Worm (Caenorhabditis elegans): ENCODE measurements around the gene txt-2.

txt-2 gene

ce11 chrV:260334-260733 is 20.0 kb upstream of the txt-2 start:
- no peak for TF ChIP-seq tra-4 (tag; optimal IDR thresholded peaks at IDR 0.05)
- TF ChIP-seq tbx-11 (GFP tag; IDR thresholded peaks at IDR 0.05): 0 out of 2 replicates have a peak, but pooled peaks have one; percentile 28

ce11 chrV:258730-259129 is 18.4 kb upstream of the txt-2 start, which contains the start of gene nhr-204:
Gene nhr-204, minus strand, starts transcription at chrV:258830.
- TF ChIP-seq tbx-37 (GFP tag; conservative IDR thresholded peaks at IDR 0.05) (no peak), ceh-13 (GFP tag; optimal IDR thresholded peaks at IDR 0.05) (no peak), flt-1 (GFP tag; IDR thresholded peaks at IDR 0.05) (no peak), ama-1 (optimal IDR thresholded peaks at IDR 0.05) (no peak), F13C5.2 (tag; optimal IDR thresholded peaks at IDR 0.05) (no peak), tbx-11 (GFP tag; IDR thresholded peaks at IDR 0.05) (no peak), tra-4 (tag; optimal IDR thresholded peaks at IDR 0.05) (no peak), ets-7 (tag; optimal IDR thresholded peaks at IDR 0.05) (no peak), pes-1 (GFP tag; IDR thresholded peaks at IDR 0.05) (no peak), ceh-36 (tag; optimal IDR thresholded peaks at IDR 0.05) (no peak), B0310.2 (tag; optimal IDR thresholded peaks at IDR 0.05) (no peak), hmg-4 (GFP tag; optimal IDR thresholded peaks at IDR 0.05) (no peak), aly-1 (tag; optimal IDR thresholded peaks at IDR 0.05) (no peak), hnd-1 (tag; optimal IDR thresholded peaks at IDR 0.05) (no peak), sea-1 (GFP tag; conservative IDR thresholded peaks at IDR 0.05) (no peak), hmbx-1 (tag; optimal IDR thresholded peaks at IDR 0.05) (no peak), scrt-1 (GFP tag; IDR thresholded peaks at IDR 0.05) (no peak)

- TF ChIP-seq hnd-1 (tag; optimal IDR thresholded peaks at IDR 0.05): no peak
- TF ChIP-seq scrt-1 (GFP tag; IDR thresholded peaks at IDR 0.05): no peak
- no peak for TF ChIP-seq flt-1 (GFP tag; IDR thresholded peaks at IDR 0.05)
- no peak for TF ChIP-seq aly-1 (tag; optimal IDR thresholded peaks at IDR 0.05)
- no peak for TF ChIP-seq ets-7 (tag; optimal IDR thresholded peaks at IDR 0.05)
- TF ChIP-seq tra-4 (tag; optimal IDR thresholded peaks at IDR 0.05): no peak
- TF ChIP-seq ceh-36 (tag; optimal IDR thresholded peaks at IDR 0.05): no peak
- TF ChIP-seq ceh-13 (GFP tag; optimal IDR thresholded peaks at IDR 0.05): no peak
- no peak for TF ChIP-seq hmbx-1 (tag; optimal IDR thresholded peaks at IDR 0.05)
- TF ChIP-seq tbx-11 (GFP tag; IDR thresholded peaks at IDR 0.05): no peak
- no peak for TF ChIP-seq pes-1 (GFP tag; IDR thresholded peaks at IDR 0.05)
- TF ChIP-seq ama-1 (optimal IDR thresholded peaks at IDR 0.05): no peak
- no peak for TF ChIP-seq B0310.2 (tag; optimal IDR thresholded peaks at IDR 0.05)
- TF ChIP-seq sea-1 (GFP tag; conservative IDR thresholded peaks at IDR 0.05): no peak
- TF ChIP-seq tbx-37 (GFP tag; conservative IDR thresholded peaks at IDR 0.05): no peak
Measured at ce11 chrV:254591-254990, 14.3 kb upstream of the txt-2 start, which contains the start of gene str-121. Gene str-121, minus strand, starts transcription at chrV:254691.

ce11 chrV:251652-252051 is 11.4 kb upstream of the txt-2 start, which contains the start of gene oac-39:
Gene oac-39, minus strand, starts transcription at chrV:251752.
- TF ChIP-seq F13C5.2 (tag; optimal IDR thresholded peaks at IDR 0.05) (no peak), hmg-4 (GFP tag; optimal IDR thresholded peaks at IDR 0.05) (no peak), B0310.2 (tag; optimal IDR thresholded peaks at IDR 0.05) (no peak), ceh-13 (GFP tag; optimal IDR thresholded peaks at IDR 0.05) (no peak), tbx-11 (GFP tag; IDR thresholded peaks at IDR 0.05) (no peak), hmbx-1 (tag; optimal IDR thresholded peaks at IDR 0.05) (no peak), aly-1 (tag; optimal IDR thresholded peaks at IDR 0.05) (no peak), hnd-1 (tag; optimal IDR thresholded peaks at IDR 0.05) (no peak), pes-1 (GFP tag; IDR thresholded peaks at IDR 0.05) (no peak), sea-1 (GFP tag; conservative IDR thresholded peaks at IDR 0.05) (no peak)

ce11 chrV:248636-249035 is 8.3 kb upstream of the txt-2 start:
- TF ChIP-seq sea-1 (GFP tag; conservative IDR thresholded peaks at IDR 0.05): no peak
- TF ChIP-seq ceh-36 (tag; optimal IDR thresholded peaks at IDR 0.05): peak; percentile 55

ce11 chrV:247576-247975 is 7.3 kb upstream of the txt-2 start:
- no peak for TF ChIP-seq tra-4 (tag; optimal IDR thresholded peaks at IDR 0.05)
- no peak for TF ChIP-seq tbx-37 (GFP tag; conservative IDR thresholded peaks at IDR 0.05)
- TF ChIP-seq F13C5.2 (tag; optimal IDR thresholded peaks at IDR 0.05): no peak
- no peak for TF ChIP-seq aly-1 (tag; optimal IDR thresholded peaks at IDR 0.05)
- no peak for TF ChIP-seq scrt-1 (GFP tag; IDR thresholded peaks at IDR 0.05)
- no peak for TF ChIP-seq ceh-13 (GFP tag; optimal IDR thresholded peaks at IDR 0.05)
- no peak for TF ChIP-seq pes-1 (GFP tag; IDR thresholded peaks at IDR 0.05)
- TF ChIP-seq ets-7 (tag; optimal IDR thresholded peaks at IDR 0.05): no peak
- TF ChIP-seq hmbx-1 (tag; optimal IDR thresholded peaks at IDR 0.05): no peak
- no peak for TF ChIP-seq tbx-11 (GFP tag; IDR thresholded peaks at IDR 0.05)
- no peak for TF ChIP-seq flt-1 (GFP tag; IDR thresholded peaks at IDR 0.05)
- no peak for TF ChIP-seq hmg-4 (GFP tag; optimal IDR thresholded peaks at IDR 0.05)
- no peak for TF ChIP-seq hnd-1 (tag; optimal IDR thresholded peaks at IDR 0.05)
- no peak for TF ChIP-seq ceh-36 (tag; optimal IDR thresholded peaks at IDR 0.05)
- no peak for TF ChIP-seq sea-1 (GFP tag; conservative IDR thresholded peaks at IDR 0.05)

ce11 chrV:246097-246496 is 5.8 kb upstream of the txt-2 start, which contains the start of gene kin-34:
Gene kin-34, minus strand, starts transcription at chrV:246197.
- TF ChIP-seq hnd-1 (tag; optimal IDR thresholded peaks at IDR 0.05) (no peak), ets-7 (tag; optimal IDR thresholded peaks at IDR 0.05) (no peak), scrt-1 (GFP tag; IDR thresholded peaks at IDR 0.05) (no peak), sea-1 (GFP tag; conservative IDR thresholded peaks at IDR 0.05) (no peak), pes-1 (GFP tag; IDR thresholded peaks at IDR 0.05) (no peak), ceh-36 (tag; optimal IDR thresholded peaks at IDR 0.05) (no peak), tra-4 (tag; optimal IDR thresholded peaks at IDR 0.05) (no peak), tbx-37 (GFP tag; conservative IDR thresholded peaks at IDR 0.05) (no peak), B0310.2 (tag; optimal IDR thresholded peaks at IDR 0.05) (no peak), aly-1 (tag; optimal IDR thresholded peaks at IDR 0.05) (no peak), F13C5.2 (tag; optimal IDR thresholded peaks at IDR 0.05) (no peak), ceh-13 (GFP tag; optimal IDR thresholded peaks at IDR 0.05) (no peak)

- TF ChIP-seq scrt-1 (GFP tag; IDR thresholded peaks at IDR 0.05) (no peak), ets-7 (tag; optimal IDR thresholded peaks at IDR 0.05) (no peak), aly-1 (tag; optimal IDR thresholded peaks at IDR 0.05) (no peak), tra-4 (tag; optimal IDR thresholded peaks at IDR 0.05) (no peak), B0310.2 (tag; optimal IDR thresholded peaks at IDR 0.05) (no peak), ama-1 (optimal IDR thresholded peaks at IDR 0.05) (no peak), F13C5.2 (tag; optimal IDR thresholded peaks at IDR 0.05) (no peak), hmbx-1 (tag; optimal IDR thresholded peaks at IDR 0.05) (no peak), hmg-4 (GFP tag; optimal IDR thresholded peaks at IDR 0.05) (no peak), pes-1 (GFP tag; IDR thresholded peaks at IDR 0.05) (no peak), hnd-1 (tag; optimal IDR thresholded peaks at IDR 0.05) (no peak), tbx-11 (GFP tag; IDR thresholded peaks at IDR 0.05) (no peak), flt-1 (GFP tag; IDR thresholded peaks at IDR 0.05) (no peak), ceh-13 (GFP tag; optimal IDR thresholded peaks at IDR 0.05) (no peak), tbx-37 (GFP tag; conservative IDR thresholded peaks at IDR 0.05) (no peak), ceh-36 (tag; optimal IDR thresholded peaks at IDR 0.05) (no peak), sea-1 (GFP tag; conservative IDR thresholded peaks at IDR 0.05) (no peak)
Measured at ce11 chrV:242518-242917, 2.2 kb upstream of the txt-2 start, which contains the start of gene R02C2.7. Gene R02C2.7, minus strand, starts transcription at chrV:242618.
